Worm (Caenorhabditis elegans): ENCODE results near the gene eef-1G.

eef-1G gene

ce11 chrV:10940571-10940991, 24.9 kb upstream of the eef-1G start (continued):
- TF ChIP-seq hpl-2 (GFP tag; optimal IDR thresholded peaks at IDR 0.05) (peak; percentile 64), lin-15B (tag; optimal IDR thresholded peaks at IDR 0.05) (no peak), rnt-1 (tag; optimal IDR thresholded peaks at IDR 0.05) (peak; percentile 60), efl-3 (GFP tag; optimal IDR thresholded peaks at IDR 0.05) (no peak), vab-15 (tag; optimal IDR thresholded peaks at IDR 0.05) (no peak), hlh-17 (GFP tag; optimal IDR thresholded peaks at IDR 0.05; ENCODE audit: borderline replicate concordance) (no peak), nhr-47 (tag; optimal IDR thresholded peaks at IDR 0.05) (peak; percentile 57), sptf-1 (tag; optimal IDR thresholded peaks at IDR 0.05) (no peak), lsy-2 (tag; optimal IDR thresholded peaks at IDR 0.05) (peak; percentile 53 to 70), mdl-1 (tag; optimal IDR thresholded peaks at IDR 0.05) (peak in 1 of 2 experiments; percentile 53), efl-1 (optimal IDR thresholded peaks at IDR 0.05) (peak; percentile 38 to 67), efl-1 (GFP tag; optimal IDR thresholded peaks at IDR 0.05 in 1 of 2) (no peak), C16A3.4 (tag; optimal IDR thresholded peaks at IDR 0.05) (peak; percentile 62), zag-1 (tag; optimal IDR thresholded peaks at IDR 0.05) (no peak), elt-2 (tag; optimal IDR thresholded peaks at IDR 0.05) (peak; percentile 95), nhr-76 (tag; optimal IDR thresholded peaks at IDR 0.05) (no peak), mab-9 (GFP tag; IDR thresholded peaks at IDR 0.05) (no peak), nhr-77 (tag; optimal IDR thresholded peaks at IDR 0.05) (peak; percentile 79), F16B12.6 (tag; optimal IDR thresholded peaks at IDR 0.05) (no peak), sup-37 (GFP tag; optimal IDR thresholded peaks at IDR 0.05) (no peak), ztf-11 (tag; optimal IDR thresholded peaks at IDR 0.05) (no peak), snu-23 (GFP tag; optimal IDR thresholded peaks at IDR 0.05) (peak; percentile 78), grh-1 (GFP tag; IDR thresholded peaks at IDR 0.05) (no peak), ceh-82 (tag; optimal IDR thresholded peaks at IDR 0.05) (peak in 2 of 3 experiments; percentile 13 to 58), ceh-90 (tag; optimal IDR thresholded peaks at IDR 0.05) (peak; percentile 14), fkh-8 (tag; optimal IDR thresholded peaks at IDR 0.05) (peak; percentile 7), swsn-7 (tag; optimal IDR thresholded peaks at IDR 0.05) (peak; percentile 41), mep-1 (tag; optimal IDR thresholded peaks at IDR 0.05) (peak; percentile 79), lin-14 (GFP tag; optimal IDR thresholded peaks at IDR 0.05) (peak; percentile 85), nhr-19 (GFP tag; conservative IDR thresholded peaks at IDR 0.05) (peak; percentile 66), isw-1 (GFP tag; IDR thresholded peaks at IDR 0.05) (no peak)

- TF ChIP-seq mep-1 (tag; optimal IDR thresholded peaks at IDR 0.05) (no peak), Y116A8C.19 (tag; optimal IDR thresholded peaks at IDR 0.05; ENCODE audit: borderline replicate concordance) (no peak), snpc-4 (tag; optimal IDR thresholded peaks at IDR 0.05) (no peak), ceh-8 (GFP tag; optimal IDR thresholded peaks at IDR 0.05) (no peak), mdl-1 (tag; optimal IDR thresholded peaks at IDR 0.05) (no peak), C16A3.4 (tag; optimal IDR thresholded peaks at IDR 0.05) (no peak), tlp-1 (tag; optimal IDR thresholded peaks at IDR 0.05) (no peak), unc-86 (tag; optimal IDR thresholded peaks at IDR 0.05) (no peak), irx-1 (tag; optimal IDR thresholded peaks at IDR 0.05) (no peak), elt-2 (tag; optimal IDR thresholded peaks at IDR 0.05) (no peak), lir-3 (tag; optimal IDR thresholded peaks at IDR 0.05; ENCODE audit: poor library complexity) (no peak), efl-3 (GFP tag; optimal IDR thresholded peaks at IDR 0.05) (no peak), tbx-2 (tag; optimal IDR thresholded peaks at IDR 0.05) (no peak), ztf-11 (tag; optimal IDR thresholded peaks at IDR 0.05) (no peak), F16B12.6 (tag; optimal IDR thresholded peaks at IDR 0.05) (no peak), fkh-10 (GFP tag; optimal IDR thresholded peaks at IDR 0.05) (no peak), ztf-4 (tag; optimal IDR thresholded peaks at IDR 0.05) (no peak), blmp-1 (tag; optimal IDR thresholded peaks at IDR 0.05) (no peak), ceh-82 (tag; optimal IDR thresholded peaks at IDR 0.05) (no peak), sup-37 (GFP tag; optimal IDR thresholded peaks at IDR 0.05) (no peak)
Measured at ce11 chrV:10941150-10941549, 24.4 kb upstream of the eef-1G start, which contains the start of gene F17C11.26. Gene F17C11.26 (plus strand): TSS chrV:10941450.

All from whole organism, L1 larva.